Worm (Caenorhabditis elegans) whole organism, L4/young adult: ENCODE measurements around the gene K08C7.6.

ENCODE experiments used
- W03F9.2 ChIP-seq: fragments of 150-350 bp; optimal IDR thresholded peaks from 2 replicates; lab custom pipeline; 2014; ENCODE audit warnings: missing biosample characterization, missing genetic modification characterization
- him-1 ChIP-seq: sonication (generic microtip); optimal IDR thresholded peaks from 2 replicates; lab custom pipeline; 2016; ENCODE audit warnings: missing genotype, missing genetic modification reagents, missing genetic modification characterization, missing compliant biosample characterization

- TF ChIP-seq him-1 (tag; lab: Kevin White, UChicago) (no peak), W03F9.2 (no peak)
These were observed 28.9 kb upstream of the K08C7.6 start for ce11 chrIV:10714594-10714993.
